Worm (Caenorhabditis elegans): ENCODE measurements around the gene chil-10.

chil-10 gene

ce11 chrX:992650-993403, 35.1 kb downstream of the chil-10 start (continued):
- peak in 1 of 2 experiments; percentile 62 for TF ChIP-seq lsy-2 (tag; optimal IDR thresholded peaks at IDR 0.05)
- peak; percentile 6 for TF ChIP-seq spr-1 (tag; optimal IDR thresholded peaks at IDR 0.05)
- TF ChIP-seq fkh-10 (GFP tag; optimal IDR thresholded peaks at IDR 0.05) = peak; percentile 49
- peak in 1 of 2 experiments; percentile 34 for TF ChIP-seq hif-1 (tag; optimal IDR thresholded peaks at IDR 0.05)
- no peak for TF ChIP-seq Y48G9A.11 (GFP tag; IDR thresholded peaks at IDR 0.05)
- TF ChIP-seq daf-12 (tag; optimal IDR thresholded peaks at IDR 0.05) = no peak
- no peak for TF ChIP-seq gei-8 (GFP tag; optimal IDR thresholded peaks at IDR 0.05)
- no peak for TF ChIP-seq zfp-2 (tag; optimal IDR thresholded peaks at IDR 0.05)
- peak; percentile 88 for TF ChIP-seq rbr-2 (tag; optimal IDR thresholded peaks at IDR 0.05)
- TF ChIP-seq snpc-1.2 (GFP tag; IDR thresholded peaks at IDR 0.05) = no peak
- no peak for TF ChIP-seq dmd-8 (GFP tag; IDR thresholded peaks at IDR 0.05)
- no peak for TF ChIP-seq nhr-42 (GFP tag; IDR thresholded peaks at IDR 0.05)
- TF ChIP-seq nhr-6 (tag; optimal IDR thresholded peaks at IDR 0.05) = no peak
- no peak for TF ChIP-seq tra-1 (GFP tag; IDR thresholded peaks at IDR 0.05)
- no peak for TF ChIP-seq nhr-102 (tag; optimal IDR thresholded peaks at IDR 0.05)
- TF ChIP-seq D1046.2 (GFP tag; IDR thresholded peaks at IDR 0.05) = no peak
- TF ChIP-seq tag-97 (GFP tag; IDR thresholded peaks at IDR 0.05) = no peak
- TF ChIP-seq nhr-11 (tag; optimal IDR thresholded peaks at IDR 0.05) = peak; percentile 47
- TF ChIP-seq arid-1 (GFP tag; conservative IDR thresholded peaks at IDR 0.05) = no peak
- 0 out of 2 replicates have a peak, but pooled peaks have one; percentile 12 for TF ChIP-seq daf-19 (GFP tag; conservative IDR thresholded peaks at IDR 0.05)
- no peak for TF ChIP-seq ztf-11 (tag; optimal IDR thresholded peaks at IDR 0.05)
- no peak for TF ChIP-seq nhr-111 (GFP tag; optimal IDR thresholded peaks at IDR 0.05)
- TF ChIP-seq ceh-32 (tag; optimal IDR thresholded peaks at IDR 0.05; ENCODE audit: poor library complexity) = peak; percentile 30
- no peak for TF ChIP-seq nhr-10 (tag; optimal IDR thresholded peaks at IDR 0.05)
- TF ChIP-seq mep-1 (tag; optimal IDR thresholded peaks at IDR 0.05) = peak; percentile 63
- no peak for TF ChIP-seq T20F7.1 (GFP tag; optimal IDR thresholded peaks at IDR 0.05)
- no peak for TF ChIP-seq aly-2 (tag; optimal IDR thresholded peaks at IDR 0.05)
- TF ChIP-seq nhr-237 (tag; optimal IDR thresholded peaks at IDR 0.05) = no peak
- no peak for TF ChIP-seq zag-1 (tag; optimal IDR thresholded peaks at IDR 0.05)
- TF ChIP-seq F37D6.2 (tag; optimal IDR thresholded peaks at IDR 0.05) = peak; percentile 82
- TF ChIP-seq nhr-76 (tag; optimal IDR thresholded peaks at IDR 0.05) = no peak
- peak; percentile 83 for TF ChIP-seq aha-1 (tag)
- TF ChIP-seq zfp-3 (GFP tag; conservative IDR thresholded peaks at IDR 0.05) = no peak
- no peak for TF ChIP-seq zip-2 (tag; optimal IDR thresholded peaks at IDR 0.05)
- TF ChIP-seq vab-7 (GFP tag; IDR thresholded peaks at IDR 0.05) = no peak

- TF ChIP-seq nhr-237 (tag; optimal IDR thresholded peaks at IDR 0.05) (no peak), aha-1 (tag) (peak; percentile 77), jun-1 (tag; optimal IDR thresholded peaks at IDR 0.05) (no peak), aly-2 (tag; optimal IDR thresholded peaks at IDR 0.05) (no peak), unc-62 (GFP tag; optimal IDR thresholded peaks at IDR 0.05 in 1 of 2) (peak in 1 of 2 experiments; percentile 23), unc-62 (tag; optimal IDR thresholded peaks at IDR 0.05) (no peak)
Observed at ce11 chrX:994678-995077, 37.0 kb downstream of the chil-10 start.

ce11 chrX:1004037-1004436, 46.4 kb downstream of the chil-10 start, which contains the start of gene cutl-21:
cutl-21 (plus strand) TSS chrX:1004337.
- TF ChIP-seq spr-1 (tag; optimal IDR thresholded peaks at IDR 0.05) (no peak), aly-2 (tag; optimal IDR thresholded peaks at IDR 0.05) (no peak), unc-62 (GFP tag; optimal IDR thresholded peaks at IDR 0.05 in 1 of 2) (no peak), unc-62 (tag; optimal IDR thresholded peaks at IDR 0.05) (no peak), mxl-2 (GFP tag; conservative IDR thresholded peaks at IDR 0.05) (no peak), zfp-3 (GFP tag; conservative IDR thresholded peaks at IDR 0.05) (no peak), mxl-3 (GFP tag; optimal IDR thresholded peaks at IDR 0.05) (no peak), ZK546.5 (tag; optimal IDR thresholded peaks at IDR 0.05) (no peak), Y105C5A.15 (GFP tag; IDR thresholded peaks at IDR 0.05) (no peak), tra-1 (GFP tag; IDR thresholded peaks at IDR 0.05) (no peak)
